Worm (Caenorhabditis elegans): ENCODE results near the gene F55G11.7.

- TF ChIP-seq pha-4 (GFP tag; IDR thresholded peaks at IDR 0.05) (no peak), pha-4 (tag; optimal IDR thresholded peaks at IDR 0.05) (no peak), pqm-1 (tag; optimal IDR thresholded peaks at IDR 0.05) (no peak), zag-1 (tag; optimal IDR thresholded peaks at IDR 0.05) (no peak)
Measured at ce11 chrIV:12918256-12918655, 42.0 kb upstream of the F55G11.7 start, which contains the start of gene C32H11.3.
